Fruit fly (Drosophila melanogaster) whole organism, embryonic: ENCODE measurements around the gene cno.

Experiments
- Blimp-1 ChIP-seq: fragments of 200-800 bp; sonication (Bioruptor generic); optimal IDR thresholded peaks from 3 replicates; lab custom pipeline; 2018; ENCODE audit warnings: missing biosample characterization, missing genetic modification characterization, mild to moderate bottlenecking, moderate library complexity, missing genetic modification reagents
- CG11398 ChIP-seq: fragments of 200-800 bp; sonication (Bioruptor generic); optimal IDR thresholded peaks from 2 replicates; lab custom pipeline; 2016; ENCODE audit warnings: missing biosample characterization, missing genetic modification characterization
- CG12299 ChIP-seq: fragments of 200-800 bp; sonication (Bioruptor generic); optimal IDR thresholded peaks from 2 replicates; lab custom pipeline; 2018; ENCODE audit warnings: missing biosample characterization, mild to moderate bottlenecking, missing genetic modification characterization
- CG13296 ChIP-seq: fragments of 200-800 bp; sonication (Bioruptor generic); optimal IDR thresholded peaks from 3 replicates; lab custom pipeline; 2018; ENCODE audit warnings: missing biosample characterization, mild to moderate bottlenecking, missing genetic modification characterization
- CG1529 ChIP-seq: fragments of 200-800 bp; sonication (Bioruptor generic); optimal IDR thresholded peaks from 3 replicates; lab custom pipeline; 2018; ENCODE audit warnings: missing biosample characterization, missing genetic modification characterization
- CG15514 ChIP-seq: fragments of 200-800 bp; sonication (Bioruptor generic); optimal IDR thresholded peaks from 3 replicates; lab custom pipeline; 2017; ENCODE audit warnings: missing biosample characterization, missing genetic modification characterization, mild to moderate bottlenecking, moderate library complexity, missing genetic modification reagents
- CG15601 ChIP-seq: fragments of 200-800 bp; sonication (Bioruptor generic); optimal IDR thresholded peaks from 3 replicates; lab custom pipeline; 2019; ENCODE audit warnings: missing biosample characterization, mild to moderate bottlenecking, missing genetic modification characterization, moderate library complexity
- CG1603 ChIP-seq: fragments of 200-800 bp; sonication (Bioruptor generic); optimal IDR thresholded peaks from 2 replicates; lab custom pipeline; 2019; ENCODE audit warnings: missing biosample characterization, mild to moderate bottlenecking, missing genetic modification characterization, moderate library complexity
- CG17385 ChIP-seq: fragments of 200-800 bp; sonication (Bioruptor generic); optimal IDR thresholded peaks from 3 replicates; lab custom pipeline; 2018; ENCODE audit warnings: missing biosample characterization, mild to moderate bottlenecking, missing genetic modification characterization
- CG2129 ChIP-seq: fragments of 200-800 bp; sonication (Bioruptor generic); IDR thresholded peaks from 2 replicates; pipeline ENCODE4 v1.3.6; 2022; ENCODE audit warnings: missing biosample characterization, missing genetic modification characterization; ENCODE audit not compliant: partially characterized antibody
- CG2199 ChIP-seq: fragments of 200-800 bp; sonication (Bioruptor generic); IDR thresholded peaks from 3 replicates; pipeline ENCODE4 v1.3.6; 2022; ENCODE audit warnings: missing biosample characterization, missing genetic modification characterization
- CG3065 ChIP-seq: fragments of 200-800 bp; sonication (Bioruptor generic); optimal IDR thresholded peaks from 2 replicates; lab custom pipeline; 2016; ENCODE audit warnings: missing biosample characterization, missing genetic modification characterization
- CG31224 ChIP-seq: fragments of 200-800 bp; sonication (Bioruptor generic); IDR thresholded peaks from 2 replicates; pipeline ENCODE4 v1.3.6; 2022; ENCODE audit warnings: missing biosample characterization, missing genetic modification characterization
- CG3281 ChIP-seq: fragments of 200-800 bp; sonication (Bioruptor generic); optimal IDR thresholded peaks from 3 replicates; lab custom pipeline; 2017; ENCODE audit warnings: missing biosample characterization, mild to moderate bottlenecking, missing genetic modification characterization
- CG4360 ChIP-seq: fragments of 200-800 bp; sonication (Bioruptor generic); IDR thresholded peaks from 2 replicates; pipeline ENCODE4 v1.3.6; 2022; ENCODE audit warnings: missing biosample characterization, missing genetic modification characterization
- CG4617 ChIP-seq: fragments of 200-800 bp; sonication (Bioruptor generic); optimal IDR thresholded peaks from 3 replicates; lab custom pipeline; 2016; ENCODE audit warnings: missing biosample characterization, missing genetic modification characterization, borderline replicate concordance
- CG7963 ChIP-seq: fragments of 200-800 bp; sonication (Bioruptor generic); IDR thresholded peaks from 3 replicates; pipeline ENCODE4 v1.3.6; 2022; ENCODE audit warnings: missing biosample characterization, missing genetic modification characterization; ENCODE audit not compliant: partially characterized antibody
- CG8290 ChIP-seq, 3 experiments: fragments of 200-800 bp; sonication (Bioruptor generic); optimal IDR thresholded peaks; 2 replicates each; lab custom pipeline; 2016 to 2019; ENCODE audit warnings: missing biosample characterization in 3 of 3, missing genetic modification characterization in 3 of 3, mild to moderate bottlenecking in 2 of 3, moderate library complexity in 1 of 3
- Drgx ChIP-seq: fragments of 200-800 bp; sonication (Bioruptor generic); IDR thresholded peaks from 2 replicates; pipeline ENCODE4 v1.3.6; 2022; ENCODE audit warnings: missing biosample characterization, missing genetic modification characterization
- Elba2 ChIP-seq: fragments of 200-800 bp; sonication (Bioruptor generic); optimal IDR thresholded peaks from 3 replicates; lab custom pipeline; 2016; ENCODE audit warnings: missing biosample characterization, missing genetic modification characterization
- HLH3B ChIP-seq: fragments of 200-800 bp; sonication (Bioruptor generic); IDR thresholded peaks from 2 replicates; pipeline ENCODE4 v1.3.6; 2022; ENCODE audit warnings: missing biosample characterization, missing genetic modification characterization
- Hand ChIP-seq: fragments of 200-800 bp; sonication (Bioruptor generic); optimal IDR thresholded peaks from 2 replicates; lab custom pipeline; 2017; ENCODE audit warnings: mild to moderate bottlenecking, missing biosample characterization, missing genetic modification reagents, missing genetic modification characterization
- Lim3 ChIP-seq: fragments of 200-800 bp; sonication (Bioruptor generic); IDR thresholded peaks from 2 replicates; pipeline ENCODE4 v1.3.6; 2022; ENCODE audit warnings: missing biosample characterization, missing genetic modification characterization
- MESR4 ChIP-seq: fragments of 200-800 bp; sonication (Bioruptor generic); optimal IDR thresholded peaks from 2 replicates; lab custom pipeline; 2018; ENCODE audit warnings: missing biosample characterization, mild to moderate bottlenecking, missing genetic modification characterization, moderate library complexity
- Neu2 ChIP-seq: fragments of 200-800 bp; sonication (Bioruptor generic); optimal IDR thresholded peaks from 3 replicates; lab custom pipeline; 2016; ENCODE audit warnings: missing biosample characterization, missing genetic modification characterization, borderline replicate concordance
- Rx ChIP-seq: fragments of 200-800 bp; sonication (Bioruptor generic); IDR thresholded peaks from 2 replicates; pipeline ENCODE4 v1.3.6; 2022; ENCODE audit warnings: missing biosample characterization, missing genetic modification characterization
- Taf1 ChIP-seq: fragments of 200-800 bp; sonication (Bioruptor generic); IDR thresholded peaks from 2 replicates; pipeline ENCODE4 v1.3.6; 2022; ENCODE audit warnings: missing biosample characterization, missing genetic modification characterization
- YL-1 ChIP-seq: fragments of 200-800 bp; sonication (Bioruptor generic); optimal IDR thresholded peaks from 3 replicates; lab custom pipeline; 2017; ENCODE audit warnings: missing biosample characterization, mild to moderate bottlenecking, missing genetic modification characterization
- bcd ChIP-seq: fragments of 200-800 bp; sonication (Bioruptor generic); optimal IDR thresholded peaks from 2 replicates; lab custom pipeline; 2017; ENCODE audit warnings: missing biosample characterization, mild to moderate bottlenecking, missing genetic modification characterization
- cg ChIP-seq: fragments of 200-800 bp; sonication (Bioruptor generic); optimal IDR thresholded peaks from 3 replicates; lab custom pipeline; 2019; ENCODE audit warnings: missing biosample characterization, mild to moderate bottlenecking, missing genetic modification characterization, moderate library complexity
- chinmo ChIP-seq: fragments of 200-800 bp; sonication (Bioruptor generic); IDR thresholded peaks from 4 replicates; pipeline ENCODE4 v1.3.6; 2022; ENCODE audit warnings: missing biosample characterization, missing genetic modification characterization; ENCODE audit not compliant: partially characterized antibody
- chn ChIP-seq: fragments of 200-800 bp; sonication (Bioruptor generic); optimal IDR thresholded peaks from 2 replicates; lab custom pipeline; 2016; ENCODE audit warnings: missing biosample characterization, missing genetic modification characterization
- emc ChIP-seq: fragments of 200-800 bp; sonication (Bioruptor generic); optimal IDR thresholded peaks from 2 replicates; lab custom pipeline; 2016; ENCODE audit warnings: missing biosample characterization, missing genetic modification characterization
- her ChIP-seq: fragments of 200-800 bp; sonication (Bioruptor generic); optimal IDR thresholded peaks from 2 replicates; lab custom pipeline; 2016; ENCODE audit warnings: missing biosample characterization, missing genetic modification characterization
- maf-S ChIP-seq: fragments of 200-800 bp; sonication (Bioruptor generic); optimal IDR thresholded peaks from 2 replicates; lab custom pipeline; 2016; ENCODE audit warnings: missing biosample characterization, missing genetic modification characterization
- mirr ChIP-seq: fragments of 200-800 bp; sonication (Bioruptor generic); optimal IDR thresholded peaks from 3 replicates; lab custom pipeline; 2018; ENCODE audit warnings: missing biosample characterization, mild to moderate bottlenecking, missing genetic modification characterization
- pho ChIP-seq: fragments of 200-800 bp; sonication (Bioruptor generic); optimal IDR thresholded peaks from 2 replicates; lab custom pipeline; 2016; ENCODE audit warnings: missing biosample characterization, missing genetic modification characterization
- prd ChIP-seq, 3 experiments: fragments of >200 bp in 2 of 3; fragments of 200-800 bp in 1 of 3; sonication (Bioruptor generic) in 1 of 3; optimal IDR thresholded peaks in 2 of 3; IDR thresholded peaks in 1 of 3; 2 replicates in 2 of 3; 3 replicates in 1 of 3; pipeline versions ENCODE4 v1.3.6 to Lab custom; 2017 to 2022; ENCODE audit warnings: missing biosample characterization in 1 of 3, missing genetic modification characterization in 1 of 3
- salm ChIP-seq: fragments of 200-800 bp; sonication (Bioruptor generic); optimal IDR thresholded peaks from 2 replicates; lab custom pipeline; 2018; ENCODE audit warnings: missing biosample characterization, mild to moderate bottlenecking, missing genetic modification characterization
- so ChIP-seq: fragments of 200-800 bp; sonication (Bioruptor generic); IDR thresholded peaks from 3 replicates; pipeline ENCODE4 v1.3.6; 2022; ENCODE audit warnings: missing biosample characterization, missing genetic modification characterization
- sr ChIP-seq: fragments of 200-800 bp; sonication (Bioruptor generic); IDR thresholded peaks from 3 replicates; pipeline ENCODE4 v1.3.6; 2022; ENCODE audit warnings: missing biosample characterization, missing genetic modification characterization
- tna ChIP-seq: fragments of 200-800 bp; sonication (Bioruptor generic); IDR thresholded peaks from 2 replicates; pipeline ENCODE4 v1.3.6; 2022; ENCODE audit warnings: missing biosample characterization, missing genetic modification characterization; ENCODE audit not compliant: partially characterized antibody
- tup ChIP-seq: fragments of 200-800 bp; sonication (Bioruptor generic); optimal IDR thresholded peaks from 2 replicates; lab custom pipeline; 2016; ENCODE audit warnings: missing biosample characterization, mild to moderate bottlenecking, missing genetic modification characterization, moderate library complexity
- wdn ChIP-seq: fragments of 200-800 bp; sonication (Bioruptor generic); IDR thresholded peaks from 2 replicates; pipeline ENCODE4 v1.3.6; 2022; ENCODE audit warnings: missing biosample characterization, missing genetic modification characterization

The cno gene

DNA sequence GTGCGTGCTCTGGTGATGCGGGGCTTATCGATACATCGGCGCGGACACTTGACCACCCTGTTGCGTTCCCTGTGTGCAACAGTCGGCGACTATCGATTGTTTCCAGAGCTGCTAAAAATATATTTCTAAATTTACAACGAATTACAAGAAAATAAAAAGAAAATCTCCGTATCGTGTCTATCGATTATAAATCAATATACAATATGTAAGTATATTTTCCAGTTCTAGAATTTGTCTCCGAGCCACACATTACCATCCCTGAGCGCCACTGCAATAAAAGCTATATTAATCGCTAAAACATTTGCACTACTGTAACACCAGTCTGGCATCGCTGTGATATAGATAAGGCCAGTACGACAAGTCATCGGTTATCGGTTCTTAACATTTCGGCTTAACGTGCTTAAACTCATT lies 14.9 kb upstream of the cno start, which contains the start of the genes Kat60 and Mms19 (continued):
- TF ChIP-seq prd (optimal IDR thresholded peaks at IDR 0.05; lab: Kevin White, UChicago) (no peak), prd (GFP tag; IDR thresholded peaks at IDR 0.05; lab: Robert Waterston, UW) (peak; percentile 84), CG1603 (tag; lab: Kevin White, UChicago) (peak; percentile 25), CG2129 (GFP tag; lab: Robert Waterston, UW) (peak; percentile 88), maf-S (GFP tag; lab: Kevin White, UChicago) (peak; percentile 66), chn (peak; percentile 84), bcd (peak; percentile 69), CG15601 (tag; lab: Kevin White, UChicago) (no peak), tup (GFP tag; lab: Kevin White, UChicago) (no peak), CG15514 (GFP tag; lab: Kevin White, UChicago) (peak; percentile 76), pho (peak; percentile 81), Neu2 (GFP tag; lab: Kevin White, UChicago) (no peak), HLH3B (GFP tag; lab: Robert Waterston, UW) (peak; percentile 39; the same call in 1 of the 2 replicates), YL-1 (GFP tag; lab: Kevin White, UChicago) (peak; percentile 77), Taf1 (GFP tag; lab: Robert Waterston, UW) (peak; percentile 56), Blimp-1 (GFP tag; lab: Kevin White, UChicago) (no peak), CG7963 (GFP tag; lab: Robert Waterston, UW) (peak; percentile 92), Lim3 (GFP tag; lab: Robert Waterston, UW) (no peak), CG2199 (GFP tag; lab: Robert Waterston, UW) (no peak), wdn (GFP tag; lab: Robert Waterston, UW) (peak; percentile 54; the same call in 1 of the 2 replicates), emc (peak; percentile 45), her (GFP tag; lab: Kevin White, UChicago) (no peak), CG3281 (no peak), CG17385 (GFP tag; lab: Kevin White, UChicago) (no peak), CG8290 (GFP tag; optimal IDR thresholded peaks at IDR 0.05; lab: Kevin White, UChicago) (peak; percentile 73), CG8290 (tag; optimal IDR thresholded peaks at IDR 0.05; lab: Kevin White, UChicago) (no peak), Rx (GFP tag; lab: Robert Waterston, UW) (0 out of 2 replicates have a peak, but pooled peaks have one; percentile 30), CG11398 (GFP tag; lab: Kevin White, UChicago) (no peak), Drgx (no peak)

dm6 chr3R:5231383-5232196 lies 14.3 kb upstream of the cno start:
- TF ChIP-seq salm (tag; lab: Kevin White, UChicago) (no peak), CG4617 (GFP tag; lab: Kevin White, UChicago) (peak; percentile 49), CG12299 (tag; lab: Kevin White, UChicago) (no peak), CG4360 (GFP tag; lab: Robert Waterston, UW) (peak; percentile 93), MESR4 (GFP tag; lab: Kevin White, UChicago) (peak; percentile 84), chinmo (GFP tag; lab: Robert Waterston, UW) (0 out of 4 replicates have a peak, but pooled peaks have one; percentile 8), so (GFP tag; lab: Robert Waterston, UW) (peak; percentile 21; the same call in 1 of the 3 replicates), sr (GFP tag; lab: Robert Waterston, UW) (peak; percentile 31; the same call in 1 of the 3 replicates), mirr (no peak), CG1529 (peak; percentile 7), Hand (GFP tag; lab: Kevin White, UChicago) (peak; percentile 20), CG13296 (GFP tag; lab: Kevin White, UChicago) (peak; percentile 19), CG31224 (GFP tag; lab: Robert Waterston, UW) (peak; percentile 71), tna (GFP tag; lab: Robert Waterston, UW) (0 out of 2 replicates have a peak, but pooled peaks have one; percentile 10), Elba2 (GFP tag; lab: Kevin White, UChicago) (peak; percentile 17), cg (peak; percentile 78), CG3065 (no peak)
